Worm (Caenorhabditis elegans): ENCODE results near the gene F43C1.5.
A peak's percentile ranks its signal among the peaks of the same experiment; 100 is the strongest.

Gene F43C1.5

DNA sequence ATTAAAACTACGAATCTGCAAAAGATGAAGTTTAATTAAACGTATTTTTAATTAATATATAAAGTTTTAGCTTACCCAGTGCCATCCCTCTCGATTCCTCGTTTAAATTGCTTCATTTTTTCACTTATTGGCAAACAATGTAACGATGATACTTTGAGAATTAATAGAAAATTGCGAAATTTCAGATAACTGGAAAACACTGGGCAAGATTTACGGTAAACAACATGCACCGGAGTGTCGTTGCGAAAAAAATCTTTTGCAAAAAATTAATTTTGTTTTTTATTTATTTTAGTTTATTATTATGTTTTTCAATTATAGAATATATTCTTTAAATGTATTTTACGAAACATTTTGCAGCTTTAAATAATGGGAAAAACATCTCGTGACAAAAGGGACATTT is 24.9 kb upstream of the F43C1.5 start, which contains the start of the genes pelo-1 and R74.7:
TSS of gene pelo-1 (minus strand) at position 151 of the 400 bp plus-strand sequence.
TSS of gene R74.7 (plus strand) at position 358 of the 400 bp plus-strand sequence.
- no peak for TF ChIP-seq che-1 (tag; optimal IDR thresholded peaks at IDR 0.05)
- no peak for TF ChIP-seq hlh-15 (tag; optimal IDR thresholded peaks at IDR 0.05)

- no peak for TF ChIP-seq ceh-30 (tag; optimal IDR thresholded peaks at IDR 0.05)
- no peak for TF ChIP-seq ttx-3 (tag; optimal IDR thresholded peaks at IDR 0.05)
- no peak for TF ChIP-seq ceh-48 (tag; optimal IDR thresholded peaks at IDR 0.05)
- no peak for TF ChIP-seq syd-9 (tag; optimal IDR thresholded peaks at IDR 0.05)
- no peak for TF ChIP-seq ceh-14 (tag; optimal IDR thresholded peaks at IDR 0.05)
- no peak for TF ChIP-seq hlh-15 (tag; optimal IDR thresholded peaks at IDR 0.05)
- no peak for TF ChIP-seq nhr-11 (tag; optimal IDR thresholded peaks at IDR 0.05)
- TF ChIP-seq C38D4.7 (GFP tag; optimal IDR thresholded peaks at IDR 0.05): no peak
- TF ChIP-seq ztf-16 (tag; optimal IDR thresholded peaks at IDR 0.05): no peak
- no peak for TF ChIP-seq ceh-34 (tag; optimal IDR thresholded peaks at IDR 0.05)
- TF ChIP-seq unc-42 (tag; optimal IDR thresholded peaks at IDR 0.05): no peak
- no peak for TF ChIP-seq pha-4 (tag; optimal IDR thresholded peaks at IDR 0.05)
These were observed 24.0 kb upstream of the F43C1.5 start for ce11 chrIII:4204964-4205363.

DNA sequence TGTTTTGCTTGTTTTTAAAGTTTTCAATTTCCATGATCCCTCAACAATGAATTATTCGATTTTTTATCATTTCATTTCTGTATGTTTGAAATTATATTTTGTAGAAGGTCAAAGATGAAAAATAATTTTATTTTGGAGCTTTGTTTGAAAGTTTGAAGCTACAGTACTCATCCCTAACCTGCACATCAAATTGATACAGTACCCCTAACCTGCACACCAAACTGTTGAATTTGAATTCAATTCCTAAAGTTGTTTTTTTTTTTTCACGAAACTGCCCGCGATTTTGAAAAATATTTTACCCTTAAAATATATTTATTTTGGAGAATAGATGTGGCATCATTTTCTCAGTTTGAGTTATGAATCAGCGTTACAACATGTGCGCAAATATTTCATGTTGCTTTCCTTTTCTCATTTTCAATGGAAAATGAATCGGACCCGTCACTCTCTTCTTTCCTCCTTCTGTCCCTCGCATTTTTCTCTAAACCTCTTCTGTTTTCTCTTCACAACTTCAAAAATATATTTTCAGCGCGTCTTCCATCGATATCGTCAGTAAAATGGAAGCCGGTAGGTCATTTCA is 23.1 kb upstream of the F43C1.5 start, which contains the start of gene R74.8:
TSS of gene R74.8 (plus strand) at position 527 of the 577 bp plus-strand sequence.
- no peak for TF ChIP-seq dve-1 (tag; optimal IDR thresholded peaks at IDR 0.05)
- TF ChIP-seq C38D4.7 (GFP tag; optimal IDR thresholded peaks at IDR 0.05): no peak
- no peak for TF ChIP-seq ceh-2 (tag; optimal IDR thresholded peaks at IDR 0.05)
- no peak for TF ChIP-seq ceh-34 (tag; optimal IDR thresholded peaks at IDR 0.05)
- no peak for TF ChIP-seq odd-2 (tag; optimal IDR thresholded peaks at IDR 0.05)
- TF ChIP-seq pqm-1 (tag; optimal IDR thresholded peaks at IDR 0.05): no peak
- TF ChIP-seq syd-9 (tag; optimal IDR thresholded peaks at IDR 0.05): no peak
- no peak for TF ChIP-seq fax-1 (tag; optimal IDR thresholded peaks at IDR 0.05)
- TF ChIP-seq hlh-30 (tag; optimal IDR thresholded peaks at IDR 0.05; ENCODE audit: insufficient read depth): no peak
- TF ChIP-seq madf-2 (tag; optimal IDR thresholded peaks at IDR 0.05): no peak
- no peak for TF ChIP-seq ceh-6 (GFP tag; optimal IDR thresholded peaks at IDR 0.05)
- no peak for TF ChIP-seq ceh-19 (GFP tag; optimal IDR thresholded peaks at IDR 0.05)
- TF ChIP-seq ahr-1 (tag; optimal IDR thresholded peaks at IDR 0.05): no peak
- TF ChIP-seq nfya-1 (tag; optimal IDR thresholded peaks at IDR 0.05): no peak
- TF ChIP-seq pat-9 (tag; optimal IDR thresholded peaks at IDR 0.05): no peak
- no peak for TF ChIP-seq pax-1 (tag; optimal IDR thresholded peaks at IDR 0.05)
- no peak for TF ChIP-seq pha-4 (tag; optimal IDR thresholded peaks at IDR 0.05)
- no peak for TF ChIP-seq ceh-9 (tag; optimal IDR thresholded peaks at IDR 0.05)
- no peak for TF ChIP-seq tbx-7 (tag; optimal IDR thresholded peaks at IDR 0.05)
- TF ChIP-seq dmd-4 (tag; optimal IDR thresholded peaks at IDR 0.05; ENCODE audit: borderline replicate concordance): no peak

DNA sequence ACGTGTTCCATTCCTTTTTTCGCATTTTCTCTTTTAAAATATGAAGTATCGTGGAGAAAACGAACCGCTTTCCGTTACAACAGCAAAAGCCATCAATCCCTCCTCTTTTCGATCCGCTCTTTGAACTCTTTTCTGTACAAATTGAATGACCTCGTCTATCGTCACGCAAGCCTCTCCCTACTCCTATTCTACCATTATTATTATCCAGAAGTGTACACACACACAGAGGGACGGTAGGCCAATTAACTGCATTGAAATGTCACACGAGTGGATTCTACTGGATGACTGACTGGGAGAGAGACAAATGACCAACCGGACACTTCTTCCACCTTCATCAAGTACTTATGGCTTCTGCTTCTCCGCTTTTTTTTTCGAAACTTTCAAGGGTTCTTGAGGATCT is 20.7 kb upstream of the F43C1.5 start:
- TF ChIP-seq ceh-31 (tag; optimal IDR thresholded peaks at IDR 0.05): peak; percentile 45
- TF ChIP-seq pha-4 (tag; optimal IDR thresholded peaks at IDR 0.05): no peak
- no peak for TF ChIP-seq T23F11.4 (GFP tag; optimal IDR thresholded peaks at IDR 0.05)

ce11 chrIII:4209188-4209587 is 19.8 kb upstream of the F43C1.5 start, which contains the start of gene phlp-2:
TSS of gene phlp-2 (plus strand) at chrIII:4209488.
- TF ChIP-seq tbx-7 (tag; optimal IDR thresholded peaks at IDR 0.05): no peak
- no peak for TF ChIP-seq unc-42 (tag; optimal IDR thresholded peaks at IDR 0.05)
- no peak for TF ChIP-seq ahr-1 (tag; optimal IDR thresholded peaks at IDR 0.05)
- TF ChIP-seq syd-9 (tag; optimal IDR thresholded peaks at IDR 0.05): no peak
- TF ChIP-seq ztf-16 (tag; optimal IDR thresholded peaks at IDR 0.05): no peak
- TF ChIP-seq ceh-30 (tag; optimal IDR thresholded peaks at IDR 0.05): no peak

DNA sequence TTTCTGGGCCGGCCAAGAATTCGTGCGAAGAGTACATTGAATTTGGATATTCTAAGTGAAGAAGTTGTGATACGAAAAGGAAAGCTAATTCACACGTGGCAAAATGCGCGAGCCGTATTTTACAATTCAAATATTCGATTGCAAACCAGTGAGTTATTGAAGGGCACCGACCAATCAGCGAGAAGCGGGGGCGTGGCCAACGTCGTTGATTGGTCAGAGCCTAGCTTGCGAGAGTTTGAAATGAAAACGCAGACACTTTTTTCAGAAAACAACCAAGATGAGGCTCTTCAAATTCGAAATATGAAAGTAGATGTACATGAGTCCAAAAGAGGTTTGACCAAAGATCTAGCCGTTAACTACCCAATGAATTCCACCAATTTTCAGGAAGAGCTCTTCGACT is 18.3 kb upstream of the F43C1.5 start:
- TF ChIP-seq nfya-1 (tag; optimal IDR thresholded peaks at IDR 0.05) (peak; percentile 97), ceh-34 (tag; optimal IDR thresholded peaks at IDR 0.05) (no peak)
